Worm (Caenorhabditis elegans): ENCODE results near the gene C44C11.6.

DNA sequence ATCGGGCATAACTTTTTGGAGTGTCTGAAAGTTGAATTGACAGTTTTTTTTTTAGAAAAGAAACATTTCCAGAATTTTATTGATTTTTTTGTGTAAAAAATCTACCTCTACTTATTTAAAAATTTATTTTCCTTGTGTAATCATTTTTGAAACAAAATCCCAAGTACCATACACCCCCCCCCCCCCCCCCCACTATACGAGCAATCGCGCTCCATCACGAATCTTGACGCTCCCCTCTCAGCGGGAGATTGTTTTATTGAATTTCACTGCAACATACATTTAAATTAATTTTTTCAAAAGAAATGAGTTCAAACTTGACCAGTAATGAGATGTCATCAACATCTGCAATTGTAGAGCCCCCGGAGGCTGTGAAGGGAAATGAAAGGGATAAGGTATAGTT, 5.0 kb upstream of the C44C11.6 start, which contains the start of gene sop-2:
- TF ChIP-seq ama-1 (optimal IDR thresholded peaks at IDR 0.05) (no peak), mab-5 (tag; optimal IDR thresholded peaks at IDR 0.05) (no peak), zag-1 (tag; optimal IDR thresholded peaks at IDR 0.05) (no peak), nhr-11 (tag; optimal IDR thresholded peaks at IDR 0.05) (no peak), lin-39 (tag; optimal IDR thresholded peaks at IDR 0.05) (no peak), lin-11 (tag; optimal IDR thresholded peaks at IDR 0.05) (no peak)
